Fruit fly (Drosophila melanogaster) S2 (cell line): ENCODE data around the gene SoYb.

ENCODE experiments used
- CG8478 ChIP-seq: fragments of >200 bp; optimal IDR thresholded peaks from 2 replicates; lab custom pipeline; 2018
- CTCF ChIP-seq, 2 experiments: fragments of >200 bp; optimal IDR thresholded peaks; 2 replicates each; lab custom pipeline; 2018

SoYb gene

dm6 chr2L:10002408-10003358 is at the start of gene SoYb, which contains the start of gene CG31875:
Gene SoYb (minus strand): TSS chr2L:10002736.
Gene CG31875 (minus strand): TSS chr2L:10002736.
- TF ChIP-seq CG8478, result no peak
- TF ChIP-seq CTCF (optimal IDR thresholded peaks at IDR 0.05; lab: Kevin White, UChicago), result no peak

DNA sequence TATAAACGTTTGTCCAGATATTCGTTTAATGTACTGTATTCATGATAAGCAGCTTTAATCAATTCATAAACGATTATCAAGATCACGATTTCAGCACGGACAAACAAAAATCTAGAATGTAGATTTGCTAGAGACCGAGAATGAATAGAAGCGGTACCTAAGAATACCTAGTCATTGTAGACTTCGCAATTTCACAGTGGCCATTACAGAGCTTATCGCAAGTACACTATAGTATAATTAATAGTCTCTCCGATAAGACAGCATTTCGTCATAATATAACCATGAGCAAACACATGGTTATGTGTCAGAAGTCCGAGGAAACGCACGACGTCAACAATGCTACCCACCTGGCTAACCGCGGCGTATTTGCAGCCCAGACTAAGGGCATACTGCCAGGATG is 46.7 kb upstream of the SoYb start, which contains the start of gene CG33301:
Gene CG33301 (plus strand): TSS at position 301 of the 400 bp plus-strand sequence.
- no peak for TF ChIP-seq CG8478
- TF ChIP-seq CTCF (optimal IDR thresholded peaks at IDR 0.05; lab: Kevin White, UChicago), result no peak

DNA sequence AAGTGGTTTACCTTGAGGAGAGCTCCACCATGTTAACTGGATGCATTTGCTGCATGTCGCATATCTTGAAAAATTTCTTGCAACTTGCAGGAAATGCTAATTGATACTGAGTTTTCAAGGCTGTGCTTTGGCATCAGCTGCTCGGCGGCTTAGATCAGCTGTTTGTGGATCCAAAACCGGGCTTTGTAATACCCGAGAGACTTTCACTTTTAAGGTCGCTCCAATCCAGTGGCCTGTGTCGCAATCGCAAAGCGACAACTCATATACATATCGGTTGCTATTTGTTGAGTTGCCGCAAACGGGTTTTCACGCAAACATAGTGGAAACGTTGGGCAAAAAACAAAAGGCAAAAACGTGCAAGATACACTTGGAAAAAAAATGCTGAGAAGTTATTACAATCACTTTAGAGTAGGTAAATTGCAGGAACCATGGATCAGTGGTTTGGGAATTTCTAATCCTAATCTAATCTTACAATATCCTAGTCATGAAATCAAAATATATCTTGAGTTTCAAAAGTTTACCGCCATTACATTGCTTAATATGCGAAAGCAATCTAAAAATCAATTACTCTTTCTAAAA is 33.3 kb upstream of the SoYb start:
- no peak for TF ChIP-seq CTCF (optimal IDR thresholded peaks at IDR 0.05; lab: Kevin White, UChicago)
- TF ChIP-seq CG8478, result no peak

DNA sequence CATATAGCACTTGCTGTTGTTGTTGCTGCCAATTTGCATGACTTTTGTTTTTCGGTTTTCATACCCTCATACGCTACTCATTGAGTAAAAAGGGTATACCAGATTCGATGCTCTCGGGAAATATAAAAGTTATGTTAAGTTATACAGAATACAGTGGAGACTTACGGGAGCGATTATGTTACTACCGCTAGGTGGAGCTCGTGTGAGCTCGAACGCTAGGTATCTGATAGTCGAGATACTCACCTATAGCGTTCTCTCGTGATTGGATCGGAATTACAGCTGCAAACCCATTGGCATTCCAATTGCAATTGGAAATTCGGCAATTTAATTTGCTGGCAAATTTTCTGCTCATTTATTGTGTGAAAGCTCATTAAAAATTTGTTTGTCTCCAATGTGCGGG is 30.9 kb upstream of the SoYb start:
- TF ChIP-seq CG8478 (no peak), CTCF (optimal IDR thresholded peaks at IDR 0.05; lab: Kevin White, UChicago) (peak; percentile 55 to 69)

dm6 chr2L:10032415-10032814 is 29.9 kb upstream of the SoYb start, which contains the start of gene obst-B:
Gene obst-B (plus strand): TSS chr2L:10032690.
- no peak for TF ChIP-seq CG8478
- TF ChIP-seq CTCF (optimal IDR thresholded peaks at IDR 0.05; lab: Kevin White, UChicago), result no peak

dm6 chr2L:10026376-10026775 is 23.8 kb upstream of the SoYb start, which contains the start of gene CG13127:
Gene CG13127 (plus strand): TSS chr2L:10026676.
- TF ChIP-seq CG8478 (no peak), CTCF (optimal IDR thresholded peaks at IDR 0.05; lab: Kevin White, UChicago) (no peak)

- no peak for TF ChIP-seq CG8478
- no peak for TF ChIP-seq CTCF (optimal IDR thresholded peaks at IDR 0.05; lab: Kevin White, UChicago)
Measured at dm6 chr2L:10017363-10017762, 14.8 kb upstream of the SoYb start, which contains the start of gene CG13131. Gene CG13131 (minus strand): TSS chr2L:10017463.

- TF ChIP-seq CG8478 (no peak), CTCF (optimal IDR thresholded peaks at IDR 0.05; lab: Kevin White, UChicago) (no peak)
Measured at dm6 chr2L:10009800-10010658, 7.5 kb upstream of the SoYb start.

DNA sequence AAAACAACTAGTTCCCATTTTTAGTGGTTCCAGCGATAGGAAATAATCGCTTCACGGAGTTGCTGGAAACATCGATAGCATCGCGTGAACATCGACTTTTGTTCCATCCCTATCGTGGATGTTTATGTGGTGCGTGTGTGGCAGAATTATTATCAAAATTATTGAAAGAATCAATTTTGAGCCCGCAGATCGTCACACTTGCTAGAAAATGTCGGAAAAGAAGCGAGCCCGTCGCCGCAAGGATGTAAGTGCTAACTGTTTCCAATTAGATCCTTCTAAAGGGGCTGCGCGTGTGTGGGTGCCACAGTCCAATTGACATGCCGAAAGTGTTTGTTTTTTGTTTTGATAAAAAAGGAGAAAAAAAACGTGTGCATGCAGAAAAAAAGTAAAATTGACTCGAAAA is 6.8 kb upstream of the SoYb start, which contains the start of gene Trp1:
Gene Trp1 (plus strand): TSS at position 89 of the 403 bp plus-strand sequence.
- TF ChIP-seq CTCF (optimal IDR thresholded peaks at IDR 0.05; lab: Kevin White, UChicago) (peak in 1 of 2 experiments; percentile 43), CG8478 (no peak)

DNA sequence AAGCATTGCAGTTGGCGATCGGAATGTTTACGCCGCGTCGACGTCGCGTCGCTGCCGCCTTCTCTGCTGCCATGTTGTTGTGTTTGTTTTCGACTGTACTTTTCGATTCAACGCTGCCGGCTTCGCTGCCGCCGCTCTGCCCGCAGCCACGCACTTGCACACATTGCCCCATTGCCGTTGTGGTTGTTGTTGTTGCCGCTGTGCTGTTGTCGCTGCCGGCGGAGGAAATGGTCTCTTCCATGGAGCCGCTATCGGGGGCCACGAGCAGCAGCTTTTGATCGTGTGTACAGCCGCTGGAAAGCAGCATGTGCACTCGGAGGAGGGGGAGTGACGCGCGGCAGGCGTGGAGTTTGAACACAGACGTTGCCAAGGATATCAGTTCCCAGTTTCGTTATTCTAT is 2.0 kb upstream of the SoYb start:
- TF ChIP-seq CTCF (optimal IDR thresholded peaks at IDR 0.05; lab: Kevin White, UChicago) (no peak), CG8478 (no peak)

dm6 chr2L:10003593-10003992 is 1.1 kb upstream of the SoYb start, which contains the start of gene Ndf:
Gene Ndf (plus strand): TSS chr2L:10003832.
- TF ChIP-seq CG8478 (no peak), CTCF (optimal IDR thresholded peaks at IDR 0.05; lab: Kevin White, UChicago) (peak in 1 of 2 experiments; percentile 20)

DNA sequence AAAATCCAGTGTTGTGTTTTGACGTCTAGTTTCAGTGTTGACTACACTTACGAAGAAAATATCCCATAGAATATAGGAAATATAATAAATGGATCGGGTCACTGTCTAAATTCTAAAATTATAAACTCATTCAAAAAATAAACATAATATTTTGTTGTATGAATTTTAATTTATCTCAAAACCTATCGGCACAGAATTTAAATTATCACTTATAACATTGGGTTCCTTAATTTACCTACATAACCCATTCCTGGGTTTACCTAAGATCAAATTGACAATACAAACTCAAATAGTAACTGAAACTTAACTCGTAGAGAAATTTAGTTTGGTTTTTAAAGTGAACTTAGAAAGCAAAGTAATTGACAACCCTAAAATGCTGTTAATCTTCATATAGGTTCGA is 6.0 kb downstream of the SoYb start:
- TF ChIP-seq CG8478 (no peak), CTCF (optimal IDR thresholded peaks at IDR 0.05; lab: Kevin White, UChicago) (no peak)

- TF ChIP-seq CG8478 (no peak), CTCF (optimal IDR thresholded peaks at IDR 0.05; lab: Kevin White, UChicago) (no peak)
Measured at dm6 chr2L:9994382-9994781, 8.2 kb downstream of the SoYb start.

- no peak for TF ChIP-seq CTCF (optimal IDR thresholded peaks at IDR 0.05; lab: Kevin White, UChicago)
- no peak for TF ChIP-seq CG8478
Measured at dm6 chr2L:9989846-9990506, 12.6 kb downstream of the SoYb start.
